Worm (Caenorhabditis elegans) whole organism, midembryonic: Measurements from ENCODE around the gene rbr-2.

Source experiments
- cog-1 ChIP-seq: sonication (generic microtip); optimal IDR thresholded peaks from 2 replicates; lab custom pipeline; 2016; ENCODE audit warnings: missing genetic modification characterization, missing compliant biosample characterization
- flt-1 ChIP-seq: fragments of 200-800 bp; sonication (Bioruptor generic); IDR thresholded peaks from 2 replicates; pipeline ENCODE4 v1.3.6; 2022; ENCODE audit warnings: missing genetic modification characterization, missing compliant biosample characterization
- klf-2 ChIP-seq: fragments of 200-800 bp; sonication (Bioruptor generic); conservative IDR thresholded peaks from 2 replicates; pipeline ENCODE4 v1.3.6; 2022; ENCODE audit warnings: missing genetic modification reagents, missing genetic modification characterization, missing compliant biosample characterization
- med-1 ChIP-seq: sonication (generic microtip); optimal IDR thresholded peaks from 2 replicates; lab custom pipeline; 2017; ENCODE audit warnings: missing genetic modification characterization, mild to moderate bottlenecking, missing compliant biosample characterization, antibody characterized with exemption, missing genetic modification reagents; ENCODE audit not compliant: insufficient read depth
- ref-1 ChIP-seq: fragments of 200-800 bp; sonication (Bioruptor generic); conservative IDR thresholded peaks from 2 replicates; pipeline ENCODE4 v1.3.6; 2022; ENCODE audit warnings: missing genetic modification reagents, missing genetic modification characterization, missing compliant biosample characterization
- tab-1 ChIP-seq: fragments of 200-800 bp; sonication (Bioruptor generic); IDR thresholded peaks from 2 replicates; pipeline ENCODE4 v1.3.6; 2022; ENCODE audit warnings: missing genetic modification characterization, missing compliant biosample characterization
- ztf-23 ChIP-seq: fragments of 200-800 bp; sonication (Bioruptor generic); IDR thresholded peaks from 2 replicates; pipeline ENCODE4 v1.3.6; 2022; ENCODE audit warnings: missing genetic modification reagents, missing genetic modification characterization, missing compliant biosample characterization
- ztf-29 ChIP-seq: fragments of 200-800 bp; sonication (Bioruptor generic); IDR thresholded peaks from 2 replicates; pipeline ENCODE4 v1.3.6; 2022; ENCODE audit warnings: missing genetic modification reagents, missing genetic modification characterization, missing compliant biosample characterization

DNA sequence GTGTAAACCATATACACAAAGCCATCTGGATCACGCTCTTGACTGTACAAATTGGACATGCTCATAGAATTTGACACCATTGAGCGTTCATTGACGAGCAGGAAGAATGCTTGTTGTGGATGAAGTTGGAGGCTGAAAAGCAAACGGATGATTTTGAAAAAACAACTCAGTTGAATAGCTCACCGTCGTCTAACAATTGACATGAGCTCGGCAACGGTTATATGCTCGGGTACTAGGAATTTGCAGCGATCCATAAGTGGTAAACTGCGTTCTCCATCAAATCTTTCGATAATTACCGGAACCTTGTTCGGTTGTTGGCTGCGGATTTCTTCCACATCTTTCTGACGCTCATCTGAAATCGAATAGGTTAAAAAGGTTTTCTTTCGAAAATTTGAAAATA lies 14.9 kb downstream of the rbr-2 start:
- no peak for TF ChIP-seq med-1 (GFP tag; lab: Kevin White, UChicago)
- TF ChIP-seq ref-1 = no peak
- TF ChIP-seq klf-2 (GFP tag; lab: Robert Waterston, UW) = no peak
- TF ChIP-seq ztf-29 (GFP tag; lab: Robert Waterston, UW) = no peak
- TF ChIP-seq ztf-23 (GFP tag; lab: Robert Waterston, UW) = no peak
- no peak for TF ChIP-seq cog-1 (tag; lab: Kevin White, UChicago)
- no peak for TF ChIP-seq flt-1 (GFP tag; lab: Robert Waterston, UW)
- no peak for TF ChIP-seq tab-1 (GFP tag; lab: Robert Waterston, UW)
